Fruit fly (Drosophila melanogaster) whole organism, embryonic: Measurements from ENCODE around the gene SelT.

Source experiments
- CG10366 ChIP-seq: fragments of 200-800 bp; sonication (Bioruptor generic); IDR thresholded peaks from 2 replicates; pipeline ENCODE4 v1.3.6; 2022; ENCODE audit warnings: missing biosample characterization, missing genetic modification characterization
- CG10565 ChIP-seq: fragments of 200-800 bp; sonication (Bioruptor generic); optimal IDR thresholded peaks from 3 replicates; lab custom pipeline; 2016; ENCODE audit warnings: missing biosample characterization, mild to moderate bottlenecking, missing genetic modification characterization
- CG11504 ChIP-seq: fragments of 200-800 bp; sonication (Bioruptor generic); optimal IDR thresholded peaks from 3 replicates; lab custom pipeline; 2019; ENCODE audit warnings: missing biosample characterization, mild to moderate bottlenecking, missing genetic modification characterization, moderate library complexity
- CG11723 ChIP-seq: fragments of 200-800 bp; sonication (Bioruptor generic); optimal IDR thresholded peaks from 2 replicates; lab custom pipeline; 2017; ENCODE audit warnings: missing biosample characterization, mild to moderate bottlenecking, missing genetic modification characterization
- CG12391 ChIP-seq: fragments of 200-800 bp; sonication (Bioruptor generic); optimal IDR thresholded peaks from 3 replicates; lab custom pipeline; 2018; ENCODE audit warnings: missing biosample characterization, mild to moderate bottlenecking, missing genetic modification characterization, moderate library complexity
- CG12769 ChIP-seq: fragments of 200-800 bp; sonication (Bioruptor generic); optimal IDR thresholded peaks from 2 replicates; lab custom pipeline; 2019; ENCODE audit warnings: missing biosample characterization, mild to moderate bottlenecking, missing genetic modification characterization, moderate library complexity
- CG13624 ChIP-seq: fragments of 200-800 bp; sonication (Bioruptor generic); optimal IDR thresholded peaks from 2 replicates; lab custom pipeline; 2016; ENCODE audit warnings: missing biosample characterization, missing genetic modification characterization
- CG13775 ChIP-seq: fragments of 200-800 bp; sonication (Bioruptor generic); optimal IDR thresholded peaks from 3 replicates; lab custom pipeline; 2017; ENCODE audit warnings: missing biosample characterization, mild to moderate bottlenecking, missing genetic modification characterization
- CG15269 ChIP-seq: fragments of 200-800 bp; sonication (Bioruptor generic); optimal IDR thresholded peaks from 2 replicates; lab custom pipeline; 2018; ENCODE audit warnings: missing biosample characterization, mild to moderate bottlenecking, missing genetic modification characterization, moderate library complexity
- CG15601 ChIP-seq: fragments of 200-800 bp; sonication (Bioruptor generic); optimal IDR thresholded peaks from 3 replicates; lab custom pipeline; 2019; ENCODE audit warnings: missing biosample characterization, mild to moderate bottlenecking, missing genetic modification characterization, moderate library complexity
- CG15696 ChIP-seq: fragments of 200-800 bp; sonication (Bioruptor generic); optimal IDR thresholded peaks from 2 replicates; lab custom pipeline; 2019; ENCODE audit warnings: missing biosample characterization, mild to moderate bottlenecking, missing genetic modification characterization, moderate library complexity
- CG1647 ChIP-seq: fragments of 200-800 bp; sonication (Bioruptor generic); optimal IDR thresholded peaks from 3 replicates; lab custom pipeline; 2016; ENCODE audit warnings: missing biosample characterization, missing genetic modification characterization
- CG16815 ChIP-seq: fragments of 200-800 bp; sonication (Bioruptor generic); optimal IDR thresholded peaks from 3 replicates; lab custom pipeline; 2017; ENCODE audit warnings: missing biosample characterization, mild to moderate bottlenecking, missing genetic modification characterization
- CG17186 ChIP-seq: fragments of 200-800 bp; sonication (Bioruptor generic); optimal IDR thresholded peaks from 3 replicates; lab custom pipeline; 2017; ENCODE audit warnings: missing biosample characterization, missing genetic modification reagents, missing genetic modification characterization
- CG17361 ChIP-seq: fragments of 200-800 bp; sonication (Bioruptor generic); IDR thresholded peaks from 3 replicates; pipeline ENCODE4 v1.3.6; 2022; ENCODE audit warnings: missing biosample characterization, missing genetic modification characterization
- CG17829 ChIP-seq: fragments of 200-800 bp; optimal IDR thresholded peaks from 2 replicates; lab custom pipeline; 2019; ENCODE audit warnings: missing biosample characterization, mild to moderate bottlenecking, missing genetic modification characterization, moderate library complexity
- CG17912 ChIP-seq: fragments of 200-800 bp; sonication (Bioruptor generic); optimal IDR thresholded peaks from 2 replicates; lab custom pipeline; 2018; ENCODE audit warnings: missing biosample characterization, mild to moderate bottlenecking, missing genetic modification characterization
- CG30020 ChIP-seq: fragments of 200-800 bp; optimal IDR thresholded peaks from 2 replicates; lab custom pipeline; 2019; ENCODE audit warnings: missing biosample characterization, mild to moderate bottlenecking, missing genetic modification characterization, moderate library complexity
- CG3163 ChIP-seq: fragments of 200-800 bp; sonication (Bioruptor generic); optimal IDR thresholded peaks from 3 replicates; lab custom pipeline; 2016; ENCODE audit warnings: missing biosample characterization, missing genetic modification characterization
- CG34376 ChIP-seq: fragments of 200-800 bp; sonication (Bioruptor generic); optimal IDR thresholded peaks from 2 replicates; lab custom pipeline; 2018; ENCODE audit warnings: missing biosample characterization, mild to moderate bottlenecking, missing genetic modification characterization
- CG3838 ChIP-seq: fragments of 200-800 bp; sonication (Bioruptor generic); optimal IDR thresholded peaks from 3 replicates; lab custom pipeline; 2016; ENCODE audit warnings: missing biosample characterization, missing genetic modification characterization
- CG4617 ChIP-seq: fragments of 200-800 bp; sonication (Bioruptor generic); optimal IDR thresholded peaks from 3 replicates; lab custom pipeline; 2016; ENCODE audit warnings: missing biosample characterization, missing genetic modification characterization, borderline replicate concordance
- CG5245 ChIP-seq: fragments of 200-800 bp; sonication (Bioruptor generic); optimal IDR thresholded peaks from 3 replicates; lab custom pipeline; 2016; ENCODE audit warnings: missing biosample characterization, missing genetic modification characterization
- CG7745 ChIP-seq: fragments of 200-800 bp; sonication (Bioruptor generic); optimal IDR thresholded peaks from 2 replicates; lab custom pipeline; 2018; ENCODE audit warnings: missing biosample characterization, mild to moderate bottlenecking, missing genetic modification characterization, moderate library complexity
- CG9817 ChIP-seq: fragments of 200-800 bp; sonication (Bioruptor generic); optimal IDR thresholded peaks from 2 replicates; lab custom pipeline; 2018; ENCODE audit warnings: missing biosample characterization, mild to moderate bottlenecking, missing genetic modification characterization, moderate library complexity
- CG9876 ChIP-seq: fragments of 200-800 bp; sonication (Bioruptor generic); optimal IDR thresholded peaks from 2 replicates; lab custom pipeline; 2016; ENCODE audit warnings: missing biosample characterization, missing genetic modification characterization
- CG9932 ChIP-seq: fragments of 200-800 bp; sonication (Bioruptor generic); IDR thresholded peaks from 2 replicates; pipeline ENCODE4 v1.3.6; 2022; ENCODE audit warnings: missing biosample characterization, missing genetic modification characterization
- Hr39 ChIP-seq: fragments of >200 bp; optimal IDR thresholded peaks from 2 replicates; lab custom pipeline; 2017
- Lpt ChIP-seq: fragments of >200 bp; optimal IDR thresholded peaks from 2 replicates; lab custom pipeline; 2018; ENCODE audit warnings: missing biosample characterization, missing genetic modification characterization
- Nf-YB ChIP-seq: fragments of 200-800 bp; sonication (Bioruptor generic); optimal IDR thresholded peaks from 3 replicates; lab custom pipeline; 2019; ENCODE audit warnings: missing biosample characterization, mild to moderate bottlenecking, missing genetic modification characterization, moderate library complexity
- Side ChIP-seq: fragments of 200-800 bp; sonication (Bioruptor generic); optimal IDR thresholded peaks from 2 replicates; lab custom pipeline; 2016; ENCODE audit warnings: missing biosample characterization, missing genetic modification characterization
- Spps ChIP-seq: fragments of 200-800 bp; sonication (Bioruptor generic); optimal IDR thresholded peaks from 2 replicates; lab custom pipeline; 2018; ENCODE audit warnings: missing biosample characterization, mild to moderate bottlenecking, missing genetic modification characterization
- amos ChIP-seq: fragments of 200-800 bp; sonication (Bioruptor generic); IDR thresholded peaks from 2 replicates; pipeline ENCODE4 v1.3.6; 2022; ENCODE audit warnings: missing biosample characterization, missing genetic modification characterization; ENCODE audit not compliant: partially characterized antibody
- az2 ChIP-seq: fragments of 200-800 bp; sonication (Bioruptor generic); optimal IDR thresholded peaks from 3 replicates; lab custom pipeline; 2016; ENCODE audit warnings: missing biosample characterization, missing genetic modification characterization
- btn ChIP-seq: fragments of 200-800 bp; sonication (Bioruptor generic); optimal IDR thresholded peaks from 2 replicates; lab custom pipeline; 2016; ENCODE audit warnings: missing biosample characterization, missing genetic modification characterization
- caup ChIP-seq: fragments of 200-800 bp; sonication (Bioruptor generic); optimal IDR thresholded peaks from 3 replicates; lab custom pipeline; 2017; ENCODE audit warnings: missing biosample characterization, mild to moderate bottlenecking, missing genetic modification characterization, moderate library complexity; ENCODE audit not compliant: severe bottlenecking
- chn ChIP-seq: fragments of 200-800 bp; sonication (Bioruptor generic); optimal IDR thresholded peaks from 2 replicates; lab custom pipeline; 2016; ENCODE audit warnings: missing biosample characterization, missing genetic modification characterization
- disco-r ChIP-seq: fragments of 200-800 bp; sonication (Bioruptor generic); optimal IDR thresholded peaks from 2 replicates; lab custom pipeline; 2016; ENCODE audit warnings: missing biosample characterization, missing genetic modification characterization
- dpn ChIP-seq, 2 experiments: fragments of 200-800 bp; sonication (Bioruptor generic); optimal IDR thresholded peaks; 3 replicates each; lab custom pipeline; 2016; ENCODE audit warnings: missing biosample characterization in 2 of 2, missing genetic modification characterization in 2 of 2
- eyg ChIP-seq: fragments of 200-800 bp; sonication (Bioruptor generic); optimal IDR thresholded peaks from 3 replicates; lab custom pipeline; 2016; ENCODE audit warnings: missing biosample characterization, missing genetic modification characterization
- gem ChIP-seq: fragments of 200-800 bp; sonication (Bioruptor generic); optimal IDR thresholded peaks from 2 replicates; lab custom pipeline; 2019; ENCODE audit warnings: missing biosample characterization, mild to moderate bottlenecking, missing genetic modification characterization, moderate library complexity
- lbe ChIP-seq: fragments of 200-800 bp; sonication (Bioruptor generic); optimal IDR thresholded peaks from 2 replicates; lab custom pipeline; 2016; ENCODE audit warnings: missing biosample characterization, mild to moderate bottlenecking, missing genetic modification characterization
- pan ChIP-seq, 4 experiments: fragments of >200 bp in 3 of 4; fragments of 200-800 bp in 1 of 4; sonication (Bioruptor generic) in 1 of 4; optimal IDR thresholded peaks in 3 of 4; IDR thresholded peaks in 1 of 4; 2 replicates each; pipeline versions ENCODE4 v1.3.6 to Lab custom; 2017 to 2022; ENCODE audit warnings: missing biosample characterization in 2 of 4, missing genetic modification characterization in 2 of 4, mixed read lengths in 1 of 4
- pnt ChIP-seq: fragments of 200-800 bp; sonication (Bioruptor generic); optimal IDR thresholded peaks from 3 replicates; lab custom pipeline; 2016; ENCODE audit warnings: missing biosample characterization, missing genetic modification characterization
- pros ChIP-seq: fragments of 200-800 bp; sonication (Bioruptor generic); optimal IDR thresholded peaks from 3 replicates; lab custom pipeline; 2019; ENCODE audit warnings: missing biosample characterization, mild to moderate bottlenecking, missing genetic modification characterization, moderate library complexity
- pum ChIP-seq: fragments of 200-800 bp; sonication (Bioruptor generic); optimal IDR thresholded peaks from 2 replicates; lab custom pipeline; 2016; ENCODE audit warnings: missing biosample characterization, missing genetic modification characterization
- row ChIP-seq: fragments of 200-800 bp; sonication (Bioruptor generic); IDR thresholded peaks from 3 replicates; pipeline ENCODE4 v1.3.6; 2022; ENCODE audit warnings: missing biosample characterization, missing genetic modification characterization
- stwl ChIP-seq: fragments of 200-800 bp; sonication (Bioruptor generic); optimal IDR thresholded peaks from 3 replicates; lab custom pipeline; 2018; ENCODE audit warnings: missing biosample characterization, mild to moderate bottlenecking, missing genetic modification characterization, moderate library complexity
- unc-4 ChIP-seq: fragments of 200-800 bp; sonication (Bioruptor generic); IDR thresholded peaks from 2 replicates; pipeline ENCODE4 v1.3.6; 2022; ENCODE audit warnings: missing biosample characterization, missing genetic modification characterization; ENCODE audit not compliant: partially characterized antibody

The SelT gene

dm6 chr2L:4999389-5000032 is 11.2 kb upstream of the SelT start (continued):
- TF ChIP-seq CG12769 (tag; lab: Kevin White, UChicago) (peak; percentile 76), pum (GFP tag; lab: Kevin White, UChicago) (peak; percentile 43), CG9817 (tag; lab: Kevin White, UChicago) (peak; percentile 65), Lpt (GFP tag; lab: Kevin White, UChicago) (no peak), CG10565 (GFP tag; lab: Kevin White, UChicago) (no peak), CG13624 (GFP tag; lab: Kevin White, UChicago) (peak; percentile 55), eyg (GFP tag; lab: Kevin White, UChicago) (peak; percentile 19), stwl (tag; lab: Kevin White, UChicago) (no peak), CG15696 (peak; percentile 76), CG34376 (GFP tag; lab: Kevin White, UChicago) (peak; percentile 42), CG17829 (tag; lab: Kevin White, UChicago) (peak; percentile 30), CG9876 (peak; percentile 18), lbe (GFP tag; lab: Kevin White, UChicago) (no peak), caup (GFP tag; lab: Kevin White, UChicago) (peak; percentile 41), pros (GFP tag; lab: Kevin White, UChicago) (no peak), CG10366 (GFP tag; lab: Robert Waterston, UW) (peak; percentile 69), chn (GFP tag; lab: Kevin White, UChicago) (peak; percentile 49), CG17361 (peak; percentile 15; the same call in 1 of the 3 replicates), CG30020 (no peak), CG12391 (tag; lab: Kevin White, UChicago) (peak; percentile 60), Spps (tag; lab: Kevin White, UChicago) (no peak), CG11723 (peak; percentile 39), CG7745 (no peak), CG15601 (tag; lab: Kevin White, UChicago) (peak; percentile 43), btn (GFP tag; lab: Kevin White, UChicago) (peak; percentile 75), CG5245 (GFP tag; lab: Kevin White, UChicago) (peak; percentile 51), row (GFP tag; lab: Robert Waterston, UW) (peak; percentile 80), CG11504 (tag; lab: Kevin White, UChicago) (peak; percentile 78), az2 (peak; percentile 47), CG3163 (GFP tag; lab: Kevin White, UChicago) (no peak), gem (tag; lab: Kevin White, UChicago) (peak; percentile 75), CG1647 (GFP tag; lab: Kevin White, UChicago) (peak; percentile 36), CG16815 (peak; percentile 62), dpn (GFP tag; optimal IDR thresholded peaks at IDR 0.05; lab: Kevin White, UChicago) (peak; percentile 67 to 75), pnt (peak; percentile 56), disco-r (no peak), CG17186 (GFP tag; lab: Kevin White, UChicago) (no peak), Nf-YB (GFP tag; lab: Kevin White, UChicago) (peak; percentile 11), CG9932 (peak; percentile 73), CG15269 (tag; lab: Kevin White, UChicago) (peak; percentile 80), Side (GFP tag; lab: Kevin White, UChicago) (peak; percentile 52), CG13775 (GFP tag; lab: Kevin White, UChicago) (peak; percentile 58), pan (optimal IDR thresholded peaks at IDR 0.05; lab: Kevin White, UChicago) (no peak), pan (GFP tag; optimal IDR thresholded peaks at IDR 0.05 in 1 of 2, IDR thresholded peaks at IDR 0.05 in 1 of 2) (peak in 1 of 2 experiments; percentile 73), CG4617 (GFP tag; lab: Kevin White, UChicago) (peak; percentile 10), CG3838 (no peak), Hr39 (lab: Kevin White, UChicago) (no peak), amos (no peak), CG17912 (GFP tag; lab: Kevin White, UChicago) (no peak), unc-4 (GFP tag; lab: Robert Waterston, UW) (no peak)
